Worm (Caenorhabditis elegans) whole organism, L2 larva: Measurements from ENCODE around the gene K02E10.5.

Experiments
- C34F6.9 ChIP-seq: fragments of 150-350 bp; optimal IDR thresholded peaks from 2 replicates; lab custom pipeline; 2014; ENCODE audit warnings: missing biosample characterization, missing genetic modification characterization
- F13H6.1 ChIP-seq: sonication (generic microtip); optimal IDR thresholded peaks from 2 replicates; lab custom pipeline; 2016; ENCODE audit warnings: missing genetic modification characterization, missing compliant biosample characterization
- R02D3.7 ChIP-seq: fragments of 150-350 bp; optimal IDR thresholded peaks from 2 replicates; lab custom pipeline; 2014; ENCODE audit warnings: missing biosample characterization, missing genetic modification characterization
- alr-1 ChIP-seq: fragments of 150-350 bp; optimal IDR thresholded peaks from 2 replicates; lab custom pipeline; 2014; ENCODE audit warnings: missing biosample characterization, missing genetic modification characterization
- aly-2 ChIP-seq: fragments of 150-350 bp; optimal IDR thresholded peaks from 2 replicates; lab custom pipeline; 2014; ENCODE audit warnings: missing biosample characterization, missing genetic modification characterization
- ama-1 ChIP-seq: fragments of 150-350 bp; optimal IDR thresholded peaks from 2 replicates; lab custom pipeline; 2018; ENCODE audit warnings: inconsistent platforms
- blmp-1 ChIP-seq: sonication (generic microtip); optimal IDR thresholded peaks from 2 replicates; lab custom pipeline; 2017; ENCODE audit warnings: missing genetic modification characterization, mild to moderate bottlenecking, missing compliant biosample characterization, antibody characterized with exemption, moderate library complexity; ENCODE audit not compliant: insufficient read depth
- ceh-16 ChIP-seq: fragments of 150-350 bp; optimal IDR thresholded peaks from 2 replicates; lab custom pipeline; 2014; ENCODE audit warnings: missing biosample characterization, missing genetic modification characterization
- ceh-82 ChIP-seq: fragments of 150-350 bp; optimal IDR thresholded peaks from 2 replicates; lab custom pipeline; 2014; ENCODE audit warnings: missing biosample characterization, missing genetic modification characterization
- crh-2 ChIP-seq: sonication (generic microtip); optimal IDR thresholded peaks from 2 replicates; lab custom pipeline; 2017; ENCODE audit warnings: missing biosample characterization, missing genetic modification characterization
- dmd-4 ChIP-seq: sonication (generic microtip); optimal IDR thresholded peaks from 2 replicates; lab custom pipeline; 2017; ENCODE audit warnings: missing biosample characterization, missing genetic modification characterization
- egl-27 ChIP-seq: sonication (generic microtip); optimal IDR thresholded peaks from 3 replicates; lab custom pipeline; 2017; ENCODE audit warnings: missing biosample characterization, missing genetic modification reagents, missing genetic modification characterization
- elt-1 ChIP-seq: fragments of 150-350 bp; optimal IDR thresholded peaks from 2 replicates; lab custom pipeline; 2014; ENCODE audit warnings: missing biosample characterization, missing genetic modification characterization
- elt-3 ChIP-seq: sonication (generic microtip); optimal IDR thresholded peaks from 2 replicates; lab custom pipeline; 2017; ENCODE audit warnings: missing biosample characterization, missing genetic modification characterization
- fos-1 ChIP-seq: fragments of 150-350 bp; optimal IDR thresholded peaks from 2 replicates; lab custom pipeline; 2014; ENCODE audit warnings: missing biosample characterization, missing genetic modification characterization
- gmeb-1 ChIP-seq: fragments of 150-350 bp; optimal IDR thresholded peaks from 2 replicates; lab custom pipeline; 2014; ENCODE audit warnings: missing biosample characterization, missing genetic modification characterization
- lin-11 ChIP-seq: fragments of 150-350 bp; sonication (generic microtip); optimal IDR thresholded peaks from 2 replicates; lab custom pipeline; 2014; ENCODE audit warnings: missing biosample characterization, missing genetic modification characterization, inconsistent platforms, mixed read lengths
- lin-13 ChIP-seq: fragments of 150-350 bp; optimal IDR thresholded peaks from 2 replicates; lab custom pipeline; 2014; ENCODE audit warnings: missing biosample characterization, missing genetic modification reagents, missing genetic modification characterization
- lin-39 ChIP-seq: fragments of 150-350 bp; optimal IDR thresholded peaks from 2 replicates; lab custom pipeline; 2014; ENCODE audit warnings: missing biosample characterization, missing genetic modification reagents, missing genetic modification characterization
- lsy-2 ChIP-seq, 2 experiments: fragments of 150-350 bp in 1 of 2; sonication (generic microtip) in 1 of 2; optimal IDR thresholded peaks; 2 replicates each; lab custom pipeline; 2014 to 2017; ENCODE audit warnings: missing biosample characterization in 2 of 2, missing genetic modification characterization in 2 of 2
- mab-5 ChIP-seq: fragments of 150-350 bp; optimal IDR thresholded peaks from 2 replicates; lab custom pipeline; 2014; ENCODE audit warnings: missing biosample characterization, missing genetic modification characterization
- mbf-1 ChIP-seq: sonication (generic microtip); optimal IDR thresholded peaks from 2 replicates; lab custom pipeline; 2017; ENCODE audit warnings: missing biosample characterization, missing genetic modification characterization
- mdl-1 ChIP-seq, 2 experiments: fragments of 150-350 bp in 1 of 2; sonication (generic microtip) in 1 of 2; optimal IDR thresholded peaks; 2 replicates each; lab custom pipeline; 2017; ENCODE audit warnings: missing biosample characterization in 2 of 2, missing genetic modification characterization in 2 of 2
- nhr-10 ChIP-seq: sonication (generic microtip); optimal IDR thresholded peaks from 2 replicates; lab custom pipeline; 2017; ENCODE audit warnings: missing biosample characterization, missing genetic modification characterization
- nhr-11 ChIP-seq: fragments of 150-350 bp; optimal IDR thresholded peaks from 2 replicates; lab custom pipeline; 2014; ENCODE audit warnings: missing biosample characterization, missing genetic modification characterization
- nhr-12 ChIP-seq: fragments of 150-350 bp; optimal IDR thresholded peaks from 2 replicates; lab custom pipeline; 2014; ENCODE audit warnings: missing biosample characterization, missing genetic modification characterization
- nhr-129 ChIP-seq: fragments of 150-350 bp; optimal IDR thresholded peaks from 2 replicates; lab custom pipeline; 2014; ENCODE audit warnings: missing biosample characterization, missing genetic modification characterization
- nhr-21 ChIP-seq: fragments of 150-350 bp; optimal IDR thresholded peaks from 2 replicates; lab custom pipeline; 2014; ENCODE audit warnings: missing biosample characterization, missing genetic modification characterization
- nhr-23 ChIP-seq: fragments of 150-350 bp; optimal IDR thresholded peaks from 2 replicates; lab custom pipeline; 2014; ENCODE audit warnings: missing biosample characterization, missing genetic modification reagents, missing genetic modification characterization
- nhr-237 ChIP-seq: fragments of 150-350 bp; optimal IDR thresholded peaks from 2 replicates; lab custom pipeline; 2014; ENCODE audit warnings: missing biosample characterization, missing genetic modification characterization
- nhr-25 ChIP-seq: fragments of 150-350 bp; sonication (generic microtip); optimal IDR thresholded peaks from 3 replicates; lab custom pipeline; 2014; ENCODE audit warnings: missing biosample characterization, missing genetic modification characterization
- nhr-77 ChIP-seq: fragments of 150-350 bp; optimal IDR thresholded peaks from 2 replicates; lab custom pipeline; 2014; ENCODE audit warnings: missing biosample characterization, missing genetic modification characterization
- sem-4 ChIP-seq: fragments of 150-350 bp; optimal IDR thresholded peaks from 2 replicates; lab custom pipeline; 2014; ENCODE audit warnings: missing biosample characterization, missing genetic modification reagents, missing genetic modification characterization
- skn-1 ChIP-seq: sonication (generic microtip); optimal IDR thresholded peaks from 2 replicates; lab custom pipeline; 2017; ENCODE audit warnings: missing biosample characterization, missing genetic modification characterization
- sma-3 ChIP-seq: sonication (generic microtip); optimal IDR thresholded peaks from 2 replicates; lab custom pipeline; 2016; ENCODE audit warnings: missing genetic modification reagents, missing genetic modification characterization, missing compliant biosample characterization
- sma-9 ChIP-seq, 2 experiments: fragments of 150-350 bp in 1 of 2; sonication (generic microtip) in 1 of 2; optimal IDR thresholded peaks; 2 replicates each; lab custom pipeline; 2014 to 2016; ENCODE audit warnings: missing genetic modification characterization in 2 of 2, mild to moderate bottlenecking in 1 of 2, missing biosample characterization in 1 of 2, missing compliant biosample characterization in 1 of 2, missing genetic modification reagents in 1 of 2, moderate library complexity in 1 of 2
- snpc-4 ChIP-seq: fragments of 150-350 bp; optimal IDR thresholded peaks from 2 replicates; lab custom pipeline; 2014; ENCODE audit warnings: missing biosample characterization, missing genetic modification characterization
- unc-39 ChIP-seq: fragments of 150-350 bp; optimal IDR thresholded peaks from 2 replicates; lab custom pipeline; 2014; ENCODE audit warnings: missing biosample characterization, missing genetic modification characterization
- unc-55 ChIP-seq: fragments of 150-350 bp; sonication (generic microtip); optimal IDR thresholded peaks from 3 replicates; lab custom pipeline; 2014; ENCODE audit warnings: missing biosample characterization, missing genetic modification reagents, missing genetic modification characterization
- unc-62 ChIP-seq: fragments of 150-350 bp; optimal IDR thresholded peaks from 2 replicates; lab custom pipeline; 2014; ENCODE audit warnings: missing biosample characterization, missing genetic modification reagents, missing genetic modification characterization
- zag-1 ChIP-seq: fragments of 150-350 bp; optimal IDR thresholded peaks from 2 replicates; lab custom pipeline; 2014; ENCODE audit warnings: missing biosample characterization, missing genetic modification characterization
- ztf-1 ChIP-seq: fragments of 200-800 bp; sonication (Bioruptor generic); conservative IDR thresholded peaks from 2 replicates; pipeline ENCODE4 v1.3.6; 2022; ENCODE audit warnings: missing genetic modification characterization, missing compliant biosample characterization
- ztf-11 ChIP-seq: sonication (generic microtip); optimal IDR thresholded peaks from 2 replicates; lab custom pipeline; 2017; ENCODE audit warnings: missing biosample characterization, missing genetic modification characterization
- ztf-4 ChIP-seq: fragments of 150-350 bp; optimal IDR thresholded peaks from 2 replicates; lab custom pipeline; 2014; ENCODE audit warnings: missing biosample characterization, missing genetic modification characterization

Gene K02E10.5

ce11 chrX:2508449-2508848, 29.7 kb upstream of the K02E10.5 start, which contains the start of gene K02E10.7:
Gene K02E10.7, minus strand, starts transcription at chrX:2508549.
- TF ChIP-seq blmp-1 (tag; lab: Kevin White, UChicago) (no peak), crh-2 (no peak)

- TF ChIP-seq sma-3, result no peak
- no peak for TF ChIP-seq lsy-2 (tag; optimal IDR thresholded peaks at IDR 0.05; lab: Kevin White, UChicago)
- no peak for TF ChIP-seq nhr-129
- no peak for TF ChIP-seq ztf-1
- no peak for TF ChIP-seq elt-1
- no peak for TF ChIP-seq lin-39 (tag; lab: Kevin White, UChicago)
- no peak for TF ChIP-seq unc-39
- TF ChIP-seq zag-1 (tag; lab: Kevin White, UChicago), result no peak
- no peak for TF ChIP-seq gmeb-1 (tag; lab: Kevin White, UChicago)
- no peak for TF ChIP-seq ztf-4 (tag; lab: Kevin White, UChicago)
- no peak for TF ChIP-seq nhr-23 (tag; lab: Kevin White, UChicago)
- no peak for TF ChIP-seq ceh-16 (tag; lab: Kevin White, UChicago)
- no peak for TF ChIP-seq ama-1 (lab: Kevin White, UChicago)
- no peak for TF ChIP-seq F13H6.1 (tag; lab: Kevin White, UChicago)
- no peak for TF ChIP-seq nhr-21 (tag; lab: Kevin White, UChicago)
- no peak for TF ChIP-seq unc-55 (GFP tag; lab: Kevin White, UChicago)
- no peak for TF ChIP-seq alr-1 (tag; lab: Kevin White, UChicago)
Measured at ce11 chrX:2506738-2507137, 28.0 kb upstream of the K02E10.5 start.

- TF ChIP-seq crh-2 (no peak), elt-3 (no peak), C34F6.9 (tag; lab: Kevin White, UChicago) (no peak), ceh-16 (tag; lab: Kevin White, UChicago) (no peak), nhr-25 (tag; lab: Kevin White, UChicago) (no peak), nhr-12 (tag; lab: Kevin White, UChicago) (no peak), nhr-23 (tag; lab: Kevin White, UChicago) (no peak), elt-1 (no peak), snpc-4 (no peak)
Measured at ce11 chrX:2497816-2498215, 19.1 kb upstream of the K02E10.5 start.

ce11 chrX:2495865-2496314, 17.2 kb upstream of the K02E10.5 start, which contains the start of gene rabr-1:
Gene rabr-1, plus strand, starts transcription at chrX:2496180.
- TF ChIP-seq elt-3 (no peak), nhr-11 (tag; lab: Kevin White, UChicago) (no peak), elt-1 (no peak), nhr-12 (tag; lab: Kevin White, UChicago) (no peak), nhr-25 (tag; lab: Kevin White, UChicago) (peak; percentile 61), blmp-1 (tag; lab: Kevin White, UChicago) (peak; percentile 82), egl-27 (tag; lab: Kevin White, UChicago) (peak; percentile 59), gmeb-1 (tag; lab: Kevin White, UChicago) (peak; percentile 3), F13H6.1 (tag; lab: Kevin White, UChicago) (peak; percentile 67), ama-1 (lab: Kevin White, UChicago) (no peak), mbf-1 (tag; lab: Kevin White, UChicago) (no peak), nhr-129 (peak; percentile 72), nhr-77 (tag; lab: Kevin White, UChicago) (no peak), lin-13 (GFP tag; lab: Kevin White, UChicago) (peak; percentile 11), R02D3.7 (tag; lab: Kevin White, UChicago) (no peak), zag-1 (tag; lab: Kevin White, UChicago) (no peak), ceh-82 (tag; lab: Kevin White, UChicago) (no peak), mdl-1 (tag; optimal IDR thresholded peaks at IDR 0.05; lab: Kevin White, UChicago) (no peak), nhr-10 (tag; lab: Kevin White, UChicago) (no peak), unc-39 (no peak), aly-2 (tag; lab: Kevin White, UChicago) (no peak), lin-39 (tag; lab: Kevin White, UChicago) (no peak), dmd-4 (tag; lab: Kevin White, UChicago) (no peak), sem-4 (tag; lab: Kevin White, UChicago) (no peak), lin-11 (tag; lab: Kevin White, UChicago) (no peak), fos-1 (peak; percentile 55), unc-62 (GFP tag; lab: Kevin White, UChicago) (no peak), nhr-21 (tag; lab: Kevin White, UChicago) (peak; percentile 51), nhr-237 (tag; lab: Kevin White, UChicago) (no peak), sma-9 (GFP tag; optimal IDR thresholded peaks at IDR 0.05; lab: Kevin White, UChicago) (peak; percentile 69), sma-9 (tag; optimal IDR thresholded peaks at IDR 0.05; lab: Kevin White, UChicago) (no peak), unc-55 (GFP tag; lab: Kevin White, UChicago) (no peak), ceh-16 (tag; lab: Kevin White, UChicago) (peak; percentile 34), C34F6.9 (tag; lab: Kevin White, UChicago) (peak; percentile 30), alr-1 (tag; lab: Kevin White, UChicago) (no peak), nhr-23 (tag; lab: Kevin White, UChicago) (no peak), lsy-2 (tag; optimal IDR thresholded peaks at IDR 0.05; lab: Kevin White, UChicago) (peak in 1 of 2 experiments; percentile 29), ztf-11 (tag; lab: Kevin White, UChicago) (no peak), sma-3 (peak; percentile 68), mab-5 (no peak), skn-1 (no peak), ztf-1 (no peak), ztf-4 (tag; lab: Kevin White, UChicago) (no peak)
